Fruit fly (Drosophila melanogaster) whole organism, wandering third instar larva: Measurements from ENCODE around the gene CG9483.

ENCODE experiments used
- CG32264 ChIP-seq: fragments of 200-800 bp; sonication (Bioruptor generic); optimal IDR thresholded peaks from 2 replicates; lab custom pipeline; 2016; ENCODE audit warnings: missing biosample characterization, missing genetic modification characterization
- CrebA ChIP-seq: fragments of 200-800 bp; sonication (Bioruptor generic); optimal IDR thresholded peaks from 2 replicates; lab custom pipeline; 2016; ENCODE audit warnings: missing biosample characterization, mild to moderate bottlenecking, missing genetic modification characterization, borderline replicate concordance
- HLH106 ChIP-seq: fragments of 200-800 bp; optimal IDR thresholded peaks from 3 replicates; lab custom pipeline; 2019; ENCODE audit warnings: missing biosample characterization, mild to moderate bottlenecking, missing genetic modification characterization, moderate library complexity
- Hnf4 ChIP-seq: fragments of 200-800 bp; sonication (Bioruptor generic); optimal IDR thresholded peaks from 2 replicates; lab custom pipeline; 2016; ENCODE audit warnings: missing biosample characterization, mild to moderate bottlenecking, missing genetic modification characterization
- Hr83 ChIP-seq: fragments of 200-300 bp; sonication (Bioruptor generic); optimal IDR thresholded peaks from 2 replicates; lab custom pipeline; 2016; ENCODE audit warnings: missing biosample characterization, mild to moderate bottlenecking, missing genetic modification characterization, moderate library complexity; ENCODE audit not compliant: poor library complexity, severe bottlenecking
- OdsH ChIP-seq: fragments of 200-800 bp; sonication (Bioruptor generic); optimal IDR thresholded peaks from 2 replicates; lab custom pipeline; 2016; ENCODE audit warnings: missing biosample characterization, mild to moderate bottlenecking, missing genetic modification characterization
- dl ChIP-seq, 2 experiments: fragments of 175-275, 200-275 bp in 1 of 2; fragments of 200-275 bp in 1 of 2; sonication (Bioruptor generic); optimal IDR thresholded peaks; lab custom pipeline; 2018; ENCODE audit warnings: mild to moderate bottlenecking in 2 of 2, missing biosample characterization in 2 of 2, missing genetic modification characterization in 2 of 2, moderate library complexity in 2 of 2; ENCODE audit not compliant: partially characterized antibody in 2 of 2, insufficient read depth in 1 of 2
- dsf ChIP-seq: sonication (Bioruptor generic); optimal IDR thresholded peaks from 2 replicates; lab custom pipeline; 2016; ENCODE audit warnings: missing biosample characterization, missing genetic modification characterization, borderline replicate concordance
- h ChIP-seq: fragments of 200-800 bp; sonication (Bioruptor generic); optimal IDR thresholded peaks from 3 replicates; lab custom pipeline; 2016; ENCODE audit warnings: missing biosample characterization, mild to moderate bottlenecking, missing genetic modification characterization
- lola ChIP-seq: fragments of >200 bp; optimal IDR thresholded peaks from 2 replicates; lab custom pipeline; 2017; ENCODE audit warnings: missing biosample characterization, missing genetic modification characterization
- psq ChIP-seq: fragments of 200-800 bp; sonication (Bioruptor generic); optimal IDR thresholded peaks from 3 replicates; lab custom pipeline; 2017; ENCODE audit warnings: missing biosample characterization, mild to moderate bottlenecking, missing genetic modification characterization, moderate library complexity
- rgr ChIP-seq: fragments of 200-800 bp; sonication (Bioruptor generic); optimal IDR thresholded peaks from 3 replicates; lab custom pipeline; 2016; ENCODE audit warnings: missing biosample characterization, mild to moderate bottlenecking, missing genetic modification characterization
- woc ChIP-seq: sonication (Bioruptor generic); optimal IDR thresholded peaks from 2 replicates; lab custom pipeline; 2016; ENCODE audit warnings: missing biosample characterization, mild to moderate bottlenecking, missing genetic modification characterization

DNA sequence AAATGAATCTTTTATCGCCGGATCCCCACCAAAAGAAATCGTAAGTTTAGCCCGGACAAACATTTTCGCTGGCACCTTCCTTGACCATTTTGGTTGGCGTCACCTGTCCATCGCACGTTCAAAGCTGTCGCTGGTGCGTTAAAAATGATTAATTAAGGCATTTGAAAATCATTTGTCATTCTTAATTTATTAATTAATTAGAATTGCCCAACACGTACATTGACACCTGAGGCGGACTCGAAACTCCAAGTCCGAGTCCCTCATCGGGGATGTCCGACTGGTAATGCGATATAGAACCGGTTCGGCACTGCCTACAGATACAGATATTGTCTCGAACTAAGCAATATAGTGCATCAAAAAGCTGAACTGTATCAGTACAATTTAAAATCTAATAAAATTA lies 21.6 kb downstream of the CG9483 start:
- TF ChIP-seq HLH106 (tag; lab: Kevin White, UChicago) = no peak
- no peak for TF ChIP-seq Hr83 (GFP tag; lab: Kevin White, UChicago)
- TF ChIP-seq psq = no peak
- no peak for TF ChIP-seq rgr (GFP tag; lab: Kevin White, UChicago)
- TF ChIP-seq OdsH = no peak
- TF ChIP-seq CG32264 (GFP tag; lab: Kevin White, UChicago) = no peak
- no peak for TF ChIP-seq Hnf4 (GFP tag; lab: Kevin White, UChicago)
- TF ChIP-seq dsf (GFP tag; lab: Kevin White, UChicago) = no peak
- TF ChIP-seq lola = no peak
- TF ChIP-seq dl (GFP tag; optimal IDR thresholded peaks at IDR 0.05; lab: Kevin White, UChicago; ENCODE audit: insufficient read depth in 1 of 2, partially characterized antibody in 2 of 2) = no peak
- TF ChIP-seq h = no peak
- no peak for TF ChIP-seq CrebA (GFP tag; lab: Kevin White, UChicago)
- TF ChIP-seq woc (GFP tag; lab: Kevin White, UChicago) = no peak
